Fruit fly (Drosophila melanogaster) whole organism, embryonic: Measurements from ENCODE around the gene IntS2.

ENCODE experiments used
- Blimp-1 ChIP-seq: fragments of 200-800 bp; sonication (Bioruptor generic); optimal IDR thresholded peaks from 3 replicates; lab custom pipeline; 2018; ENCODE audit warnings: missing biosample characterization, missing genetic modification characterization, mild to moderate bottlenecking, moderate library complexity, missing genetic modification reagents
- Bteb2 ChIP-seq: fragments of 200-800 bp; sonication (Bioruptor generic); optimal IDR thresholded peaks from 2 replicates; lab custom pipeline; 2016; ENCODE audit warnings: missing biosample characterization, missing genetic modification characterization
- CG11723 ChIP-seq: fragments of 200-800 bp; sonication (Bioruptor generic); optimal IDR thresholded peaks from 2 replicates; lab custom pipeline; 2017; ENCODE audit warnings: missing biosample characterization, mild to moderate bottlenecking, missing genetic modification characterization
- CG12744 ChIP-seq: fragments of 200-800 bp; sonication (Bioruptor generic); optimal IDR thresholded peaks from 2 replicates; lab custom pipeline; 2016; ENCODE audit warnings: missing biosample characterization, missing genetic modification characterization
- CG12769 ChIP-seq: fragments of 200-800 bp; sonication (Bioruptor generic); optimal IDR thresholded peaks from 2 replicates; lab custom pipeline; 2019; ENCODE audit warnings: missing biosample characterization, mild to moderate bottlenecking, missing genetic modification characterization, moderate library complexity
- CG13287 ChIP-seq: fragments of 200-800 bp; sonication (Bioruptor generic); IDR thresholded peaks from 2 replicates; pipeline ENCODE4 v1.3.6; 2022; ENCODE audit warnings: missing biosample characterization, missing genetic modification characterization; ENCODE audit not compliant: partially characterized antibody
- CG14441 ChIP-seq: fragments of 200-800 bp; sonication (Bioruptor generic); IDR thresholded peaks from 2 replicates; pipeline ENCODE4 v1.3.6; 2022; ENCODE audit warnings: missing biosample characterization, missing genetic modification characterization
- CG15011 ChIP-seq: fragments of 200-800 bp; sonication (Bioruptor generic); optimal IDR thresholded peaks from 3 replicates; lab custom pipeline; 2018; ENCODE audit warnings: missing biosample characterization, mild to moderate bottlenecking, missing genetic modification characterization
- CG15601 ChIP-seq: fragments of 200-800 bp; sonication (Bioruptor generic); optimal IDR thresholded peaks from 3 replicates; lab custom pipeline; 2019; ENCODE audit warnings: missing biosample characterization, mild to moderate bottlenecking, missing genetic modification characterization, moderate library complexity
- CG17568 ChIP-seq: fragments of 200-800 bp; sonication (Bioruptor generic); optimal IDR thresholded peaks from 2 replicates; lab custom pipeline; 2018; ENCODE audit warnings: missing biosample characterization, mild to moderate bottlenecking, missing genetic modification characterization, moderate library complexity
- CG1832 ChIP-seq: fragments of 200-800 bp; sonication (Bioruptor generic); optimal IDR thresholded peaks from 2 replicates; lab custom pipeline; 2017; ENCODE audit warnings: missing biosample characterization, mild to moderate bottlenecking, missing genetic modification characterization, inconsistent platforms
- CG18476 ChIP-seq: fragments of 200-800 bp; sonication (Bioruptor generic); optimal IDR thresholded peaks from 2 replicates; lab custom pipeline; 2016; ENCODE audit warnings: missing biosample characterization, mild to moderate bottlenecking, missing genetic modification characterization
- CG18599 ChIP-seq: fragments of 200-800 bp; sonication (Bioruptor generic); optimal IDR thresholded peaks from 3 replicates; lab custom pipeline; 2017; ENCODE audit warnings: missing biosample characterization, missing genetic modification characterization, mild to moderate bottlenecking, moderate library complexity, missing genetic modification reagents
- CG2116 ChIP-seq: fragments of 200-800 bp; sonication (Bioruptor generic); optimal IDR thresholded peaks from 3 replicates; lab custom pipeline; 2018; ENCODE audit warnings: missing biosample characterization, mild to moderate bottlenecking, missing genetic modification characterization
- CG2129 ChIP-seq: fragments of 200-800 bp; sonication (Bioruptor generic); IDR thresholded peaks from 2 replicates; pipeline ENCODE4 v1.3.6; 2022; ENCODE audit warnings: missing biosample characterization, missing genetic modification characterization; ENCODE audit not compliant: partially characterized antibody
- CG2202 ChIP-seq: fragments of 200-800 bp; sonication (Bioruptor generic); optimal IDR thresholded peaks from 2 replicates; lab custom pipeline; 2018; ENCODE audit warnings: missing biosample characterization, mild to moderate bottlenecking, missing genetic modification characterization
- CG4854 ChIP-seq: fragments of 200-800 bp; sonication (Bioruptor generic); optimal IDR thresholded peaks from 2 replicates; lab custom pipeline; 2016; ENCODE audit warnings: missing biosample characterization, missing genetic modification characterization, inconsistent platforms
- CG6272 ChIP-seq: fragments of 200-800 bp; sonication (Bioruptor generic); IDR thresholded peaks from 2 replicates; pipeline ENCODE4 v1.3.6; 2022; ENCODE audit warnings: missing biosample characterization, missing genetic modification characterization
- CG7357 ChIP-seq: fragments of 200-800 bp; sonication (Bioruptor generic); IDR thresholded peaks from 3 replicates; pipeline ENCODE4 v1.3.6; 2022; ENCODE audit warnings: missing biosample characterization, missing genetic modification characterization
- CG8089 ChIP-seq: fragments of 200-800 bp; sonication (Bioruptor generic); optimal IDR thresholded peaks from 3 replicates; lab custom pipeline; 2016; ENCODE audit warnings: missing biosample characterization, missing genetic modification characterization
- CG8290 ChIP-seq, 3 experiments: fragments of 200-800 bp; sonication (Bioruptor generic); optimal IDR thresholded peaks; 2 replicates each; lab custom pipeline; 2016 to 2019; ENCODE audit warnings: missing biosample characterization in 3 of 3, missing genetic modification characterization in 3 of 3, mild to moderate bottlenecking in 2 of 3, moderate library complexity in 1 of 3
- Camta ChIP-seq: fragments of 200-800 bp; sonication (Bioruptor generic); optimal IDR thresholded peaks from 2 replicates; lab custom pipeline; 2016; ENCODE audit warnings: missing biosample characterization, missing genetic modification characterization
- CoRest ChIP-seq: fragments of 200-800 bp; sonication (Bioruptor generic); optimal IDR thresholded peaks from 3 replicates; lab custom pipeline; 2018; ENCODE audit warnings: missing biosample characterization, mild to moderate bottlenecking, missing genetic modification characterization, moderate library complexity
- Doc2 ChIP-seq: fragments of 200-800 bp; sonication (Bioruptor generic); IDR thresholded peaks from 2 replicates; pipeline ENCODE4 v1.3.6; 2022; ENCODE audit warnings: missing biosample characterization, missing genetic modification characterization
- Drgx ChIP-seq: fragments of 200-800 bp; sonication (Bioruptor generic); IDR thresholded peaks from 2 replicates; pipeline ENCODE4 v1.3.6; 2022; ENCODE audit warnings: missing biosample characterization, missing genetic modification characterization
- E2f1 ChIP-seq: fragments of 200-800 bp; sonication (Bioruptor generic); IDR thresholded peaks from 2 replicates; pipeline ENCODE4 v1.3.6; 2022; ENCODE audit warnings: missing biosample characterization, missing genetic modification characterization
- HHEX ChIP-seq: fragments of 200-800 bp; sonication (Bioruptor generic); optimal IDR thresholded peaks from 3 replicates; lab custom pipeline; 2017; ENCODE audit warnings: missing biosample characterization, mild to moderate bottlenecking, missing genetic modification characterization, missing genetic modification reagents
- Hr39 ChIP-seq: fragments of >200 bp; optimal IDR thresholded peaks from 2 replicates; lab custom pipeline; 2017
- Meics ChIP-seq: fragments of 200-800 bp; sonication (Bioruptor generic); optimal IDR thresholded peaks from 2 replicates; lab custom pipeline; 2017; ENCODE audit warnings: missing biosample characterization, mild to moderate bottlenecking, missing genetic modification characterization
- Optix ChIP-seq: fragments of 200-800 bp; sonication (Bioruptor generic); IDR thresholded peaks from 3 replicates; pipeline ENCODE4 v1.3.6; 2022; ENCODE audit warnings: missing biosample characterization, missing genetic modification characterization
- Sry-β ChIP-seq: fragments of 200-800 bp; sonication (Bioruptor generic); optimal IDR thresholded peaks from 2 replicates; lab custom pipeline; 2018; ENCODE audit warnings: missing biosample characterization, mild to moderate bottlenecking, missing genetic modification characterization, moderate library complexity
- Tbp ChIP-seq: fragments of >200 bp; optimal IDR thresholded peaks from 2 replicates; lab custom pipeline; 2018; ENCODE audit warnings: missing biosample characterization, missing genetic modification characterization
- Vsx1 ChIP-seq: fragments of 200-800 bp; sonication (Bioruptor generic); optimal IDR thresholded peaks from 2 replicates; lab custom pipeline; 2017; ENCODE audit warnings: missing biosample characterization, mild to moderate bottlenecking, missing genetic modification characterization, missing genetic modification reagents
- abd-A ChIP-seq: fragments of 200-800 bp; sonication (Bioruptor generic); optimal IDR thresholded peaks from 3 replicates; lab custom pipeline; 2019; ENCODE audit warnings: missing biosample characterization, mild to moderate bottlenecking, missing genetic modification characterization, moderate library complexity
- al ChIP-seq: fragments of 200-800 bp; sonication (Bioruptor generic); IDR thresholded peaks from 2 replicates; pipeline ENCODE4 v1.3.6; 2022; ENCODE audit warnings: missing biosample characterization, missing genetic modification characterization
- ash1 ChIP-seq: fragments of 200-800 bp; sonication (Bioruptor generic); optimal IDR thresholded peaks from 2 replicates; lab custom pipeline; 2018; ENCODE audit warnings: missing biosample characterization, mild to moderate bottlenecking, missing genetic modification characterization
- az2 ChIP-seq: fragments of 200-800 bp; sonication (Bioruptor generic); optimal IDR thresholded peaks from 3 replicates; lab custom pipeline; 2016; ENCODE audit warnings: missing biosample characterization, missing genetic modification characterization
- cato ChIP-seq: fragments of 200-800 bp; sonication (Bioruptor generic); optimal IDR thresholded peaks from 2 replicates; lab custom pipeline; 2016; ENCODE audit warnings: missing biosample characterization, missing genetic modification characterization, borderline replicate concordance
- caup ChIP-seq: fragments of 200-800 bp; sonication (Bioruptor generic); optimal IDR thresholded peaks from 3 replicates; lab custom pipeline; 2017; ENCODE audit warnings: missing biosample characterization, mild to moderate bottlenecking, missing genetic modification characterization, moderate library complexity; ENCODE audit not compliant: severe bottlenecking
- corto ChIP-seq: fragments of 200-800 bp; sonication (Bioruptor generic); optimal IDR thresholded peaks from 2 replicates; lab custom pipeline; 2016; ENCODE audit warnings: missing biosample characterization, mild to moderate bottlenecking, missing genetic modification characterization, moderate library complexity
- croc ChIP-seq: fragments of 200-800 bp; sonication (Bioruptor generic); conservative IDR thresholded peaks from 3 replicates; pipeline ENCODE4 v1.3.6; 2022; ENCODE audit warnings: missing biosample characterization, missing genetic modification characterization
- kah ChIP-seq: fragments of 200-800 bp; sonication (Bioruptor generic); optimal IDR thresholded peaks from 2 replicates; lab custom pipeline; 2018; ENCODE audit warnings: missing biosample characterization, mild to moderate bottlenecking, missing genetic modification characterization
- lola ChIP-seq, 3 experiments: fragments of >200 bp in 2 of 3; fragments of 200-800 bp in 1 of 3; sonication (Bioruptor generic) in 1 of 3; optimal IDR thresholded peaks; 2 replicates each; lab custom pipeline; 2017 to 2019; ENCODE audit warnings: missing biosample characterization in 3 of 3, missing genetic modification characterization in 3 of 3, mild to moderate bottlenecking in 1 of 3, moderate library complexity in 1 of 3
- peb ChIP-seq: fragments of 200-800 bp; sonication (Bioruptor generic); IDR thresholded peaks from 2 replicates; pipeline ENCODE4 v1.3.6; 2022; ENCODE audit warnings: missing biosample characterization, missing genetic modification characterization
- row ChIP-seq: fragments of 200-800 bp; sonication (Bioruptor generic); IDR thresholded peaks from 3 replicates; pipeline ENCODE4 v1.3.6; 2022; ENCODE audit warnings: missing biosample characterization, missing genetic modification characterization
- sens ChIP-seq: fragments of 200-800 bp; sonication (Bioruptor generic); peaks from one replicate; lab custom pipeline; 2016; ENCODE audit warnings: missing biosample characterization, missing genetic modification characterization
- slp2 ChIP-seq: fragments of 200-800 bp; sonication (Bioruptor generic); optimal IDR thresholded peaks from 2 replicates; lab custom pipeline; 2016; ENCODE audit warnings: missing biosample characterization, missing genetic modification characterization
- sob ChIP-seq: fragments of 200-800 bp; sonication (Bioruptor generic); IDR thresholded peaks from 2 replicates; pipeline ENCODE4 v1.3.6; 2022; ENCODE audit warnings: missing biosample characterization, missing genetic modification characterization
- z ChIP-seq: fragments of 200-800 bp; sonication (Bioruptor generic); IDR thresholded peaks from 3 replicates; pipeline ENCODE4 v1.3.6; 2022; ENCODE audit warnings: missing biosample characterization, missing genetic modification characterization
- zen2 ChIP-seq: fragments of 200-800 bp; sonication (Bioruptor generic); IDR thresholded peaks from 3 replicates; pipeline ENCODE4 v1.3.6; 2022; ENCODE audit warnings: missing biosample characterization, missing genetic modification characterization; ENCODE audit not compliant: partially characterized antibody

Gene IntS2

dm6 chrX:17624983-17625401 is 31.6 kb downstream of the IntS2 start (continued):
- peak; percentile 42 for TF ChIP-seq cato (GFP tag; lab: Kevin White, UChicago)
- TF ChIP-seq CG8290 (GFP tag; optimal IDR thresholded peaks at IDR 0.05; lab: Kevin White, UChicago) = peak; percentile 32
- TF ChIP-seq CG8290 (tag; optimal IDR thresholded peaks at IDR 0.05; lab: Kevin White, UChicago) = peak in 1 of 2 experiments; percentile 89
- TF ChIP-seq CG15601 (tag; lab: Kevin White, UChicago) = peak; percentile 73
- TF ChIP-seq Tbp (GFP tag; lab: Kevin White, UChicago) = no peak
- peak; percentile 72 for TF ChIP-seq E2f1 (GFP tag; lab: Robert Waterston, UW)
- TF ChIP-seq row (GFP tag; lab: Robert Waterston, UW) = peak; percentile 82
- TF ChIP-seq Meics (GFP tag; lab: Kevin White, UChicago) = peak; percentile 92
- peak; percentile 37; the same call in 1 of the 2 replicates for TF ChIP-seq peb
- peak; percentile 85 for TF ChIP-seq Blimp-1 (GFP tag; lab: Kevin White, UChicago)
- no peak for TF ChIP-seq CG2129 (GFP tag; lab: Robert Waterston, UW)
- peak; percentile 81 for TF ChIP-seq slp2
- peak; percentile 92 for TF ChIP-seq CG18599
- no peak for TF ChIP-seq CG1832 (GFP tag; lab: Kevin White, UChicago)
- TF ChIP-seq Drgx (GFP tag; lab: Robert Waterston, UW) = peak; percentile 93
- TF ChIP-seq Sry-β (GFP tag; lab: Kevin White, UChicago) = no peak
- peak; percentile 50; the same call in 2 of the 3 replicates for TF ChIP-seq croc (GFP tag; lab: Robert Waterston, UW)
- peak; percentile 86 for TF ChIP-seq CG17568 (GFP tag; lab: Kevin White, UChicago)
- peak; percentile 85 for TF ChIP-seq CG15011 (GFP tag; lab: Kevin White, UChicago)
- TF ChIP-seq Vsx1 (GFP tag; lab: Kevin White, UChicago) = peak; percentile 76
- TF ChIP-seq CG4854 (GFP tag; lab: Kevin White, UChicago) = peak; percentile 74
- TF ChIP-seq corto = peak; percentile 67
- TF ChIP-seq CG12744 (GFP tag; lab: Kevin White, UChicago) = peak; percentile 78
- TF ChIP-seq al (GFP tag; lab: Robert Waterston, UW) = peak; percentile 69
- peak; percentile 79 for TF ChIP-seq az2 (GFP tag; lab: Kevin White, UChicago)
- TF ChIP-seq HHEX (GFP tag; lab: Kevin White, UChicago) = peak; percentile 91
- peak; percentile 71 for TF ChIP-seq CG8089
- TF ChIP-seq CG7357 (GFP tag; lab: Robert Waterston, UW) = peak; percentile 67
- TF ChIP-seq Bteb2 = peak; percentile 85
- TF ChIP-seq CG13287 (GFP tag; lab: Robert Waterston, UW) = no peak
- no peak for TF ChIP-seq Doc2 (GFP tag; lab: Robert Waterston, UW)
- peak; percentile 97 for TF ChIP-seq sens (GFP tag; lab: Kevin White, UChicago)
- peak; percentile 38 for TF ChIP-seq ash1
- peak; percentile 77 for TF ChIP-seq CG14441 (GFP tag; lab: Robert Waterston, UW)
- peak; percentile 74 for TF ChIP-seq CG18476 (GFP tag; lab: Kevin White, UChicago)
- no peak for TF ChIP-seq zen2
- TF ChIP-seq kah (GFP tag; lab: Kevin White, UChicago) = peak; percentile 84
- TF ChIP-seq caup (GFP tag; lab: Kevin White, UChicago) = peak; percentile 83
- TF ChIP-seq CG11723 (GFP tag; lab: Kevin White, UChicago) = peak; percentile 83
- TF ChIP-seq CG2202 (tag; lab: Kevin White, UChicago) = peak; percentile 37
- peak in 1 of 3 experiments; percentile 48 for TF ChIP-seq lola (GFP tag; optimal IDR thresholded peaks at IDR 0.05; lab: Kevin White, UChicago)
- peak; percentile 56 for TF ChIP-seq abd-A (tag; lab: Kevin White, UChicago)
- peak; percentile 91 for TF ChIP-seq CoRest (tag; lab: Kevin White, UChicago)
- peak; percentile 65 for TF ChIP-seq sob (GFP tag; lab: Robert Waterston, UW)
- peak; percentile 40 for TF ChIP-seq CG2116
- peak; percentile 68 for TF ChIP-seq Camta
- TF ChIP-seq CG12769 (tag; lab: Kevin White, UChicago) = peak; percentile 90
- no peak for TF ChIP-seq z
- peak; percentile 53 for TF ChIP-seq CG6272 (GFP tag; lab: Robert Waterston, UW)
- TF ChIP-seq Hr39 = no peak
- peak; percentile 64; the same call in 2 of the 3 replicates for TF ChIP-seq Optix
